Fruit fly (Drosophila melanogaster) S2 (cell line): Measurements from ENCODE around the gene CG43925.

Source experiments
- CG8478 ChIP-seq: fragments of >200 bp; optimal IDR thresholded peaks from 2 replicates; lab custom pipeline; 2018
- CTCF ChIP-seq, 2 experiments: fragments of >200 bp; optimal IDR thresholded peaks; 2 replicates each; lab custom pipeline; 2018

DNA sequence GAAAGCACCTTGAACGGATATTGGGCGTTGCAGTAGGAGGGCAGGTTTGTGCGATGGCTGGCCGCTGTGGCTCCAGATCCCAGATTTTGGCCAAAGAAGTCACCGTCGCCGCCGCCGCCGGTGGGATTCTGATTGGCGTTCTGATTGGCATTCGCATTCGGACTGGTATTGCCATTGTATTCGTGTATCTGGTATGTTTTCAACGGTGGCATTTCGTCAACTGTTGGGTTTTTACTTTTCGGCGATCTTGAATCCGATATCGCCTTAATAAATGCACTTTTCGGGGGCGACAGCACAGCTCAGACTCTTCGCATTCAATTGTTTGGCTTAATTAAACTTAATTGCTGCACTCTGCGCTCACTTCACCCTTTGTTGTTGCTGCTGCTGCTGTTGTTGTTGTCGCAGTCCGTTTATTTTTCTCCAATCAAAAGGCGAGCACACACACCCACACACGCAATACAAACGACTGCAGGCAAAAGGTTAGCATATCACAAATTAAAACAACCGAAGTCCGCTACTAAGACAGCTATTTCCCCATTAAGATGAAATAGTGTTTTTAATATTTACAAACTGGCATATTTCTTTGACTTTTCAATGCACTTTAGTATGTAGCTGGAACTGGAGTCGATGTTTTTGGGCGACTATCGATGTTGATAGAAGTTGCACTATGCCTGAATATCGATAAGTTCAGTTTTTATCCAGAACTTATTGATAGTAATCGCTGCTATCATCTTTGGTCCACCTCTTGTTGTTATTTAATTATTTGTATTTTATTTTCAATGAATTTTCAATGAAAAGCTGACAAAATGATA, 43.3 kb downstream of the CG43925 start, which contains the start of the genes CG9426 and mRF1:
- TF ChIP-seq CG8478 (no peak), CTCF (optimal IDR thresholded peaks at IDR 0.05; lab: Kevin White, UChicago) (no peak)
